Worm (Caenorhabditis elegans) whole organism, L4 larva: ENCODE measurements around the gene prx-10.

Experiments
- D1046.2 ChIP-seq: fragments of 200-800 bp; sonication (Bioruptor generic); IDR thresholded peaks from 2 replicates; pipeline ENCODE4 v1.3.6; 2022; ENCODE audit warnings: missing genetic modification characterization, missing compliant biosample characterization
- F26F4.8 ChIP-seq: fragments of 200-800 bp; sonication (Bioruptor generic); conservative IDR thresholded peaks from 2 replicates; pipeline ENCODE4 v1.3.6; 2022; ENCODE audit warnings: missing genetic modification characterization, missing compliant biosample characterization
- F44E2.7 ChIP-seq: fragments of 200-800 bp; sonication (Bioruptor generic); IDR thresholded peaks from 2 replicates; pipeline ENCODE4 v2.1.2; 2022; ENCODE audit warnings: missing genetic modification characterization, missing compliant biosample characterization
- F49E8.2 ChIP-seq: sonication (generic microtip); optimal IDR thresholded peaks from 2 replicates; lab custom pipeline; 2016; ENCODE audit warnings: missing compliant biosample characterization, mild to moderate bottlenecking, missing genetic modification characterization, borderline replicate concordance
- R02D3.7 ChIP-seq: fragments of 150-350 bp; sonication (generic microtip); optimal IDR thresholded peaks from 3 replicates; lab custom pipeline; 2014; ENCODE audit warnings: missing biosample characterization, missing genetic modification characterization
- Y105C5A.15 ChIP-seq: fragments of 200-800 bp; sonication (Bioruptor generic); IDR thresholded peaks from 2 replicates; pipeline ENCODE4 v1.3.6; 2022; ENCODE audit warnings: missing genetic modification characterization, missing compliant biosample characterization
- Y75B8A.6 ChIP-seq: fragments of 200-800 bp; sonication (Bioruptor generic); IDR thresholded peaks from 2 replicates; pipeline ENCODE4 v1.3.6; 2022; ENCODE audit warnings: missing genetic modification reagents, missing genetic modification characterization, missing compliant biosample characterization
- ZK337.2 ChIP-seq: fragments of 200-800 bp; sonication (Bioruptor generic); IDR thresholded peaks from 2 replicates; pipeline ENCODE4 v1.3.6; 2022; ENCODE audit warnings: missing genetic modification reagents, missing genetic modification characterization, missing compliant biosample characterization
- aha-1 ChIP-seq: fragments of 150-350 bp; peaks from one replicate; lab custom pipeline; 2014; ENCODE audit warnings: missing biosample characterization, missing genetic modification characterization
- aly-2 ChIP-seq: sonication (generic microtip); optimal IDR thresholded peaks from 2 replicates; lab custom pipeline; 2018; ENCODE audit warnings: missing biosample characterization, missing genetic modification characterization
- ama-1 ChIP-seq: fragments of 150-350 bp; optimal IDR thresholded peaks from 2 replicates; lab custom pipeline; 2014; ENCODE audit warnings: inconsistent platforms, mixed read lengths
- arid-1 ChIP-seq: fragments of 200-800 bp; sonication (Bioruptor generic); conservative IDR thresholded peaks from 2 replicates; pipeline ENCODE4 v1.3.6; 2022; ENCODE audit warnings: missing genetic modification reagents, missing genetic modification characterization, missing compliant biosample characterization
- attf-4 ChIP-seq: sonication (generic microtip); optimal IDR thresholded peaks from 3 replicates; lab custom pipeline; 2017; ENCODE audit warnings: missing biosample characterization, missing genetic modification characterization
- ceh-20 ChIP-seq: fragments of 200-800 bp; sonication (Bioruptor generic); IDR thresholded peaks from 2 replicates; pipeline ENCODE4 v1.3.6; 2022; ENCODE audit warnings: missing genetic modification reagents, missing genetic modification characterization, missing compliant biosample characterization
- ceh-28 ChIP-seq: fragments of 150-350 bp; optimal IDR thresholded peaks from 2 replicates; lab custom pipeline; 2014; ENCODE audit warnings: missing biosample characterization, missing genetic modification reagents, missing genetic modification characterization
- ceh-62 ChIP-seq: sonication (generic microtip); optimal IDR thresholded peaks from 2 replicates; lab custom pipeline; 2017; ENCODE audit warnings: missing biosample characterization, missing genetic modification characterization
- daf-19 ChIP-seq: fragments of 200-800 bp; sonication (Bioruptor generic); conservative IDR thresholded peaks from 2 replicates; pipeline ENCODE4 v1.3.6; 2022; ENCODE audit warnings: missing genetic modification characterization, missing compliant biosample characterization
- dmd-8 ChIP-seq: fragments of 200-800 bp; sonication (Bioruptor generic); IDR thresholded peaks from 2 replicates; pipeline ENCODE4 v1.3.6; 2022; ENCODE audit warnings: missing genetic modification characterization, missing compliant biosample characterization
- duxl-1 ChIP-seq: sonication (generic microtip); optimal IDR thresholded peaks from 2 replicates; lab custom pipeline; 2016; ENCODE audit warnings: mild to moderate bottlenecking, missing genetic modification characterization, moderate library complexity, missing compliant biosample characterization; ENCODE audit not compliant: poor library complexity
- dve-1 ChIP-seq: sonication (generic microtip); optimal IDR thresholded peaks from 2 replicates; lab custom pipeline; 2017; ENCODE audit warnings: antibody characterized with exemption, mild to moderate bottlenecking, missing genetic modification characterization, missing compliant biosample characterization; ENCODE audit not compliant: insufficient read depth
- egl-43 ChIP-seq: fragments of 200-800 bp; sonication (Bioruptor generic); IDR thresholded peaks from 2 replicates; pipeline ENCODE4 v1.3.6; 2022; ENCODE audit warnings: missing genetic modification reagents, missing genetic modification characterization, missing compliant biosample characterization
- hlh-30 ChIP-seq: sonication (generic microtip); optimal IDR thresholded peaks from 2 replicates; lab custom pipeline; 2017; ENCODE audit warnings: antibody characterized with exemption, mild to moderate bottlenecking, missing genetic modification characterization, missing compliant biosample characterization; ENCODE audit not compliant: insufficient read depth
- hmg-1.1 ChIP-seq: fragments of 200-800 bp; sonication (Bioruptor generic); IDR thresholded peaks from 2 replicates; pipeline ENCODE4 v1.3.6; 2022; ENCODE audit warnings: missing genetic modification reagents, missing genetic modification characterization, missing compliant biosample characterization
- lin-1 ChIP-seq: fragments of 200-800 bp; sonication (Bioruptor generic); IDR thresholded peaks from 2 replicates; pipeline ENCODE4 v1.3.6; 2022; ENCODE audit warnings: missing genetic modification reagents, missing genetic modification characterization, missing compliant biosample characterization
- lin-13 ChIP-seq: fragments of 150-350 bp; optimal IDR thresholded peaks from 2 replicates; lab custom pipeline; 2014; ENCODE audit warnings: missing biosample characterization, missing genetic modification reagents, missing genetic modification characterization
- lin-15B ChIP-seq: fragments of 150-350 bp; sonication (generic microtip); optimal IDR thresholded peaks from 3 replicates; lab custom pipeline; 2014; ENCODE audit warnings: missing biosample characterization, missing genetic modification characterization
- lin-38 ChIP-seq: fragments of 200-800 bp; sonication (Bioruptor generic); IDR thresholded peaks from 2 replicates; pipeline ENCODE4 v1.3.6; 2022; ENCODE audit warnings: missing genetic modification reagents, missing genetic modification characterization, missing compliant biosample characterization
- lin-39 ChIP-seq: fragments of 150-350 bp; optimal IDR thresholded peaks from 2 replicates; lab custom pipeline; 2014; ENCODE audit warnings: missing biosample characterization, missing genetic modification reagents, missing genetic modification characterization
- lsy-2 ChIP-seq, 2 experiments: fragments of 150-350 bp in 1 of 2; sonication (generic microtip) in 1 of 2; optimal IDR thresholded peaks; 2 replicates each; lab custom pipeline; 2014 to 2017; ENCODE audit warnings: missing biosample characterization in 2 of 2, missing genetic modification characterization in 2 of 2
- madf-9 ChIP-seq: fragments of 200-800 bp; sonication (Bioruptor generic); conservative IDR thresholded peaks from 2 replicates; pipeline ENCODE4 v1.3.6; 2022; ENCODE audit warnings: missing genetic modification reagents, missing genetic modification characterization, missing compliant biosample characterization
- mdl-1 ChIP-seq, 2 experiments: fragments of 150-350 bp in 1 of 2; sonication (generic microtip) in 1 of 2; optimal IDR thresholded peaks; 2 replicates each; lab custom pipeline; 2014 to 2017; ENCODE audit warnings: missing biosample characterization in 2 of 2, missing genetic modification characterization in 2 of 2
- mxl-3 ChIP-seq: fragments of 200-800 bp; sonication (Bioruptor generic); optimal IDR thresholded peaks from 2 replicates; lab custom pipeline; 2018; ENCODE audit warnings: mild to moderate bottlenecking, missing genetic modification characterization, missing compliant biosample characterization
- nhr-102 ChIP-seq: sonication (generic microtip); optimal IDR thresholded peaks from 2 replicates; lab custom pipeline; 2016; ENCODE audit warnings: mild to moderate bottlenecking, missing genetic modification characterization, moderate library complexity, missing compliant biosample characterization
- nhr-111 ChIP-seq: fragments of 200-800 bp; sonication (Bioruptor generic); optimal IDR thresholded peaks from 2 replicates; lab custom pipeline; 2018; ENCODE audit warnings: mild to moderate bottlenecking, missing genetic modification characterization, missing compliant biosample characterization
- nhr-25 ChIP-seq: sonication (generic microtip); optimal IDR thresholded peaks from 2 replicates; lab custom pipeline; 2017; ENCODE audit warnings: missing genetic modification characterization, mild to moderate bottlenecking, missing compliant biosample characterization, antibody characterized with exemption, moderate library complexity, borderline replicate concordance; ENCODE audit not compliant: insufficient read depth
- nhr-41 ChIP-seq: fragments of 200-800 bp; sonication (Bioruptor generic); IDR thresholded peaks from 2 replicates; pipeline ENCODE4 v1.3.6; 2022; ENCODE audit warnings: missing genetic modification reagents, missing genetic modification characterization, missing compliant biosample characterization
- nhr-42 ChIP-seq: fragments of 200-800 bp; sonication (Bioruptor generic); IDR thresholded peaks from 2 replicates; pipeline ENCODE4 v1.3.6; 2022; ENCODE audit warnings: missing genetic modification characterization, missing compliant biosample characterization
- nhr-6 ChIP-seq: fragments of 150-350 bp; optimal IDR thresholded peaks from 2 replicates; lab custom pipeline; 2014; ENCODE audit warnings: missing biosample characterization, missing genetic modification characterization
- nhr-76 ChIP-seq: fragments of 150-350 bp; optimal IDR thresholded peaks from 2 replicates; lab custom pipeline; 2014; ENCODE audit warnings: missing biosample characterization, missing genetic modification characterization
- php-3 ChIP-seq: fragments of 200-800 bp; sonication (Bioruptor generic); IDR thresholded peaks from 2 replicates; pipeline ENCODE4 v1.3.6; 2022; ENCODE audit warnings: missing genetic modification reagents, missing genetic modification characterization, missing compliant biosample characterization
- snpc-4 ChIP-seq: fragments of 150-350 bp; optimal IDR thresholded peaks from 2 replicates; lab custom pipeline; 2014; ENCODE audit warnings: missing biosample characterization, missing genetic modification characterization
- spr-3 ChIP-seq: fragments of 200-800 bp; sonication (Bioruptor generic); optimal IDR thresholded peaks from 2 replicates; lab custom pipeline; 2018; ENCODE audit warnings: mild to moderate bottlenecking, missing genetic modification characterization, missing compliant biosample characterization
- tag-97 ChIP-seq: fragments of 200-800 bp; sonication (Bioruptor generic); IDR thresholded peaks from 2 replicates; pipeline ENCODE4 v1.3.6; 2022; ENCODE audit warnings: missing genetic modification characterization, missing compliant biosample characterization
- unc-39 ChIP-seq: sonication (generic microtip); optimal IDR thresholded peaks from 2 replicates; lab custom pipeline; 2017; ENCODE audit warnings: missing biosample characterization, missing genetic modification characterization
- zip-11 ChIP-seq: fragments of 200-800 bp; sonication (Bioruptor generic); IDR thresholded peaks from 2 replicates; pipeline ENCODE4 v1.3.6; 2022; ENCODE audit warnings: missing genetic modification characterization, missing compliant biosample characterization
- zip-2 ChIP-seq: fragments of 150-350 bp; optimal IDR thresholded peaks from 2 replicates; lab custom pipeline; 2014; ENCODE audit warnings: missing biosample characterization, missing genetic modification characterization
- ztf-11 ChIP-seq: fragments of 150-350 bp; optimal IDR thresholded peaks from 2 replicates; lab custom pipeline; 2014; ENCODE audit warnings: missing biosample characterization, missing genetic modification characterization

prx-10 gene

ce11 chrIII:5229511-5230250 lies 6.5 kb upstream of the prx-10 start:
- TF ChIP-seq egl-43 (GFP tag; lab: Robert Waterston, UW) (no peak), nhr-42 (GFP tag; lab: Robert Waterston, UW) (no peak), aha-1 (peak; percentile 82), aly-2 (tag; lab: Kevin White, UChicago) (peak; percentile 75), D1046.2 (0 out of 2 replicates have a peak, but pooled peaks have one; percentile 20)

ce11 chrIII:5230415-5230814 lies 5.8 kb upstream of the prx-10 start, which contains the start of gene prmt-5:
Gene prmt-5 (plus strand): TSS chrIII:5230555.
- TF ChIP-seq lin-38 (GFP tag; lab: Robert Waterston, UW) = peak; percentile 79
- TF ChIP-seq daf-19 (GFP tag; lab: Robert Waterston, UW) = no peak
- TF ChIP-seq Y105C5A.15 (GFP tag; lab: Robert Waterston, UW) = peak; percentile 76
- TF ChIP-seq nhr-102 = peak; percentile 74
- peak; percentile 77 for TF ChIP-seq Y75B8A.6
- no peak for TF ChIP-seq R02D3.7
- no peak for TF ChIP-seq snpc-4
- no peak for TF ChIP-seq lin-13 (GFP tag; lab: Kevin White, UChicago)
- no peak for TF ChIP-seq tag-97 (GFP tag; lab: Robert Waterston, UW)
- peak in 1 of 2 experiments; percentile 54 for TF ChIP-seq lsy-2 (tag; optimal IDR thresholded peaks at IDR 0.05; lab: Kevin White, UChicago)
- TF ChIP-seq ZK337.2 (GFP tag; lab: Robert Waterston, UW) = no peak
- TF ChIP-seq lin-15B (tag; lab: Kevin White, UChicago) = no peak
- TF ChIP-seq nhr-6 (tag; lab: Kevin White, UChicago) = no peak
- TF ChIP-seq ama-1 (lab: Kevin White, UChicago) = peak; percentile 93
- no peak for TF ChIP-seq zip-11 (GFP tag; lab: Robert Waterston, UW)
- TF ChIP-seq F49E8.2 (tag; lab: Kevin White, UChicago) = peak; percentile 50
- TF ChIP-seq nhr-25 = no peak
- TF ChIP-seq aha-1 = peak; percentile 50
- TF ChIP-seq attf-4 (tag; lab: Kevin White, UChicago) = no peak
- TF ChIP-seq zip-2 (tag; lab: Kevin White, UChicago) = no peak
- TF ChIP-seq ceh-20 (GFP tag; lab: Robert Waterston, UW) = 0 out of 2 replicates have a peak, but pooled peaks have one; percentile 8
- 0 out of 2 replicates have a peak, but pooled peaks have one; percentile 6 for TF ChIP-seq madf-9 (GFP tag; lab: Robert Waterston, UW)
- no peak for TF ChIP-seq hlh-30 (tag; lab: Kevin White, UChicago)
- TF ChIP-seq F44E2.7 (GFP tag; lab: Robert Waterston, UW) = 0 out of 2 replicates have a peak, but pooled peaks have one; percentile 4
- TF ChIP-seq nhr-111 (GFP tag; lab: Kevin White, UChicago) = peak; percentile 62
- TF ChIP-seq D1046.2 = peak; percentile 60; the same call in 1 of the 2 replicates
- TF ChIP-seq egl-43 (GFP tag; lab: Robert Waterston, UW) = peak; percentile 72; the same call in 1 of the 2 replicates
- no peak for TF ChIP-seq ztf-11 (tag; lab: Kevin White, UChicago)
- no peak for TF ChIP-seq mdl-1 (tag; optimal IDR thresholded peaks at IDR 0.05; lab: Kevin White, UChicago)
- no peak for TF ChIP-seq mxl-3 (GFP tag; lab: Kevin White, UChicago)
- TF ChIP-seq ceh-62 = no peak
- peak; percentile 74 for TF ChIP-seq duxl-1 (tag; lab: Kevin White, UChicago)
- TF ChIP-seq arid-1 (GFP tag; lab: Robert Waterston, UW) = peak; percentile 85
- peak; percentile 59 for TF ChIP-seq spr-3 (GFP tag; lab: Kevin White, UChicago)
- no peak for TF ChIP-seq hmg-1.1
- TF ChIP-seq lin-1 (GFP tag; lab: Robert Waterston, UW) = 0 out of 2 replicates have a peak, but pooled peaks have one; percentile 73
- TF ChIP-seq lin-39 (tag; lab: Kevin White, UChicago) = no peak
- no peak for TF ChIP-seq php-3 (GFP tag; lab: Robert Waterston, UW)
- no peak for TF ChIP-seq F26F4.8 (GFP tag; lab: Robert Waterston, UW)
- TF ChIP-seq nhr-41 (GFP tag; lab: Robert Waterston, UW) = no peak
- no peak for TF ChIP-seq ceh-28 (tag; lab: Kevin White, UChicago)
- TF ChIP-seq nhr-76 (tag; lab: Kevin White, UChicago) = no peak
- no peak for TF ChIP-seq aly-2 (tag; lab: Kevin White, UChicago)
- no peak for TF ChIP-seq dmd-8 (GFP tag; lab: Robert Waterston, UW)
- TF ChIP-seq unc-39 (tag; lab: Kevin White, UChicago) = no peak
- TF ChIP-seq dve-1 (tag; lab: Kevin White, UChicago) = peak; percentile 61
